Worm (Caenorhabditis elegans) whole organism, dauer: ENCODE measurements around the gene egl-43.
"Not testable (repeated sequence)": the region's sequence is repeated elsewhere in the genome, so short reads cannot be mapped to it uniquely, and the experiment has no call there.

ENCODE experiments used
- unc-62 ChIP-seq: sonication (generic microtip); optimal IDR thresholded peaks from 2 replicates; lab custom pipeline; 2017; ENCODE audit warnings: missing biosample characterization, missing genetic modification reagents, missing genetic modification characterization

The egl-43 gene

ce11 chrII:9981760-9982159 lies 26.8 kb downstream of the egl-43 start, which contains the start of gene sdz-38:
TSS of gene sdz-38 (minus strand) at chrII:9981860.
- no peak for TF ChIP-seq unc-62 (GFP tag; lab: Kevin White, UChicago)

- TF ChIP-seq unc-62 (GFP tag; lab: Kevin White, UChicago): no peak
Measured at ce11 chrII:9982437-9982836, 27.5 kb downstream of the egl-43 start.

ce11 chrII:9984866-9985336 lies 29.9 kb downstream of the egl-43 start:
- TF ChIP-seq unc-62 (GFP tag; lab: Kevin White, UChicago): no peak

- no peak for TF ChIP-seq unc-62 (GFP tag; lab: Kevin White, UChicago)
Measured at ce11 chrII:9986635-9987575, 31.9 kb downstream of the egl-43 start.

ce11 chrII:9988620-9989019 lies 33.6 kb downstream of the egl-43 start:
- no peak for TF ChIP-seq unc-62 (GFP tag; lab: Kevin White, UChicago)

- TF ChIP-seq unc-62 (GFP tag; lab: Kevin White, UChicago): no peak
Measured at ce11 chrII:9989533-9989932, 34.5 kb downstream of the egl-43 start.

- no peak for TF ChIP-seq unc-62 (GFP tag; lab: Kevin White, UChicago)
Measured at ce11 chrII:9990812-9991211, 35.8 kb downstream of the egl-43 start, which contains the start of gene lec-3. TSS of gene lec-3 (plus strand) at chrII:9991112.

- no peak for TF ChIP-seq unc-62 (GFP tag; lab: Kevin White, UChicago)
Measured at ce11 chrII:9992474-9992873, 37.5 kb downstream of the egl-43 start.

ce11 chrII:9994679-9995078 lies 39.7 kb downstream of the egl-43 start:
- no peak for TF ChIP-seq unc-62 (GFP tag; lab: Kevin White, UChicago)

ce11 chrII:10001065-10001464 lies 46.1 kb downstream of the egl-43 start, which contains the start of gene nlt-1:
TSS of gene nlt-1 (minus strand) at chrII:10001142.
- TF ChIP-seq unc-62 (GFP tag; lab: Kevin White, UChicago): no peak

ce11 chrII:10001546-10001945 lies 46.6 kb downstream of the egl-43 start, which contains the start of gene ZK892.3:
TSS of gene ZK892.3 (plus strand) at chrII:10001846.
- no peak for TF ChIP-seq unc-62 (GFP tag; lab: Kevin White, UChicago)

- not testable (repeated sequence) for TF ChIP-seq unc-62 (GFP tag; lab: Kevin White, UChicago)
Measured at ce11 chrII:10006266-10006665, 51.3 kb downstream of the egl-43 start, which contains the start of gene ZK892.4. TSS of gene ZK892.4 (plus strand) at chrII:10006566.

- TF ChIP-seq unc-62 (GFP tag; lab: Kevin White, UChicago): no peak
Measured at ce11 chrII:10007917-10008316, 52.9 kb downstream of the egl-43 start, which contains the start of gene ZK892.5. TSS of gene ZK892.5 (plus strand) at chrII:10008217.

ce11 chrII:10008552-10008951 lies 53.6 kb downstream of the egl-43 start:
- no peak for TF ChIP-seq unc-62 (GFP tag; lab: Kevin White, UChicago)

- no peak for TF ChIP-seq unc-62 (GFP tag; lab: Kevin White, UChicago)
Measured at ce11 chrII:10010914-10011313, 55.9 kb downstream of the egl-43 start.

- no peak for TF ChIP-seq unc-62 (GFP tag; lab: Kevin White, UChicago)
Measured at ce11 chrII:10011733-10012132, 56.7 kb downstream of the egl-43 start.
